Fruit fly (Drosophila melanogaster): ENCODE measurements around the gene CG10211.

dm6 chr2L:18564417-18564816 is 47.1 kb downstream of the CG10211 start:
- TF ChIP-seq CG32121 (GFP tag; IDR thresholded peaks at IDR 0.05) (no peak), CG17806 (tag; optimal IDR thresholded peaks at IDR 0.05) (no peak), CG12605 (GFP tag; IDR thresholded peaks at IDR 0.05) (no peak), Pif1A (GFP tag; optimal IDR thresholded peaks at IDR 0.05) (no peak), CG4496 (GFP tag; IDR thresholded peaks at IDR 0.05) (0 out of 3 replicates have a peak, but pooled peaks have one; percentile 10), rn (GFP tag; IDR thresholded peaks at IDR 0.05) (no peak), Pif1B (GFP tag; optimal IDR thresholded peaks at IDR 0.05) (no peak), EcR (GFP tag; optimal IDR thresholded peaks at IDR 0.05) (no peak), Snoo (tag; optimal IDR thresholded peaks at IDR 0.05) (no peak), D1 (tag; optimal IDR thresholded peaks at IDR 0.05) (no peak), fd96Ca (GFP tag; IDR thresholded peaks at IDR 0.05) (no peak), gl (tag; optimal IDR thresholded peaks at IDR 0.05) (no peak), CG14655 (GFP tag; optimal IDR thresholded peaks at IDR 0.05) (no peak)

Measured in whole organism, pupa.